Worm (Caenorhabditis elegans): ENCODE measurements around the gene Y75B8A.23.

Gene Y75B8A.23

DNA sequence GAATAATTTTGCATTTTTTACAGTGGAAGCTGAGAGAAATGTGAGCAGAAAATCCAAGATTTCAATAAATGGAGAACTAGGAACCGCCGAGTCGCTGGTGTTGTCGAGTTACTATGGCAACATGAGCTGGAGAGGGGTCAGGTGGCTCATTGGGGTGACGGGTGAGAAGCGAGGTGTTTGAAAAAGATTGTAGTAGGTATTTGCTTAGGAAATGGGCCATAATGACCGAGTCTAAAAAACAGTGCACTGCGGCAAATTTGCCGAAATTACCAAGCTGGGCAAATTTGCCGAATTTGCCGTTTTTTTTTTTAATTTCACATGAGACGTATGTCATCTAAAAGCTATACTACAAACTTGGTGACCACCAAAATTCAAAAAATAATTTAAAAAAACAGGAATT, 48.0 kb upstream of the Y75B8A.23 start, which contains the start of gene osm-12:
Gene osm-12 (minus strand): TSS at position 101 of the 400 bp plus-strand sequence.
- TF ChIP-seq egl-27 (tag; optimal IDR thresholded peaks at IDR 0.05), result no peak
- TF ChIP-seq gmeb-1 (tag; optimal IDR thresholded peaks at IDR 0.05), result no peak
- TF ChIP-seq F13H6.1 (tag; optimal IDR thresholded peaks at IDR 0.05), result no peak
- no peak for TF ChIP-seq ama-1 (optimal IDR thresholded peaks at IDR 0.05)
- no peak for TF ChIP-seq nhr-23 (tag; optimal IDR thresholded peaks at IDR 0.05)
- no peak for TF ChIP-seq nhr-12 (tag; optimal IDR thresholded peaks at IDR 0.05)
- TF ChIP-seq ztf-4 (tag; optimal IDR thresholded peaks at IDR 0.05), result no peak
- TF ChIP-seq mab-5 (tag; optimal IDR thresholded peaks at IDR 0.05), result no peak

DNA sequence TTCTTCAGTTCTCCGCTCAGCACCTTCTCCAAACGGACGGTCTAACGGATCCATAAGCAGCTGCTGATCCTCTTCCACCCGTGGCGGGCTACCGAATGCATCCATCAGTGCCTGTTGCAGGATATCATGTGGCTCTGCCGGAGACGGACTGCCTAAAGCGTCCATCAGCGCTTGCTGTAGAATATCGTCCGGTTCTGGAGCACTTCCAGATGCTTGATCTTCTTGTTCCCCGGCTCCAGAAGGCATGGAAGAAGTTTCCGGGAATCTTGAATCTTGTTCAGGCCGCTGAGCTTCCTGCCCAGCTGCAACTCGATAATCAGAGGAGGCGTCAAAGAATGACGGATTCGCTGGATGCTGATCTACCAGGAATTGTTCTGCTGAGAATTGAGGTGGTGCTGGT, 45.2 kb upstream of the Y75B8A.23 start:
- TF ChIP-seq nhr-129 (tag; optimal IDR thresholded peaks at IDR 0.05), result no peak
- no peak for TF ChIP-seq R02D3.7 (tag; optimal IDR thresholded peaks at IDR 0.05)
- no peak for TF ChIP-seq peb-1 (tag; optimal IDR thresholded peaks at IDR 0.05)
- no peak for TF ChIP-seq C34F6.9 (tag; optimal IDR thresholded peaks at IDR 0.05)
- TF ChIP-seq nhr-77 (tag; optimal IDR thresholded peaks at IDR 0.05), result no peak
- TF ChIP-seq nhr-11 (tag; optimal IDR thresholded peaks at IDR 0.05), result no peak
- no peak for TF ChIP-seq elt-3 (tag; optimal IDR thresholded peaks at IDR 0.05)

- TF ChIP-seq nhr-25 (tag; optimal IDR thresholded peaks at IDR 0.05) (no peak), F13H6.1 (tag; optimal IDR thresholded peaks at IDR 0.05) (no peak), aly-2 (tag; optimal IDR thresholded peaks at IDR 0.05) (no peak)
These were observed 42.9 kb upstream of the Y75B8A.23 start for ce11 chrIII:12207574-12207973.

ce11 chrIII:12215596-12215995, 34.9 kb upstream of the Y75B8A.23 start, which contains the start of gene Y75B8A.13:
Gene Y75B8A.13 (minus strand): TSS chrIII:12215696.
- TF ChIP-seq ama-1 (optimal IDR thresholded peaks at IDR 0.05), result no peak
- TF ChIP-seq skn-1 (tag; optimal IDR thresholded peaks at IDR 0.05), result no peak
- no peak for TF ChIP-seq nhr-12 (tag; optimal IDR thresholded peaks at IDR 0.05)
- TF ChIP-seq mdl-1 (tag; optimal IDR thresholded peaks at IDR 0.05), result no peak
- TF ChIP-seq sma-3 (GFP tag; optimal IDR thresholded peaks at IDR 0.05), result no peak
- no peak for TF ChIP-seq ztf-1 (GFP tag; conservative IDR thresholded peaks at IDR 0.05)
- TF ChIP-seq lin-11 (tag; optimal IDR thresholded peaks at IDR 0.05), result no peak
- no peak for TF ChIP-seq ZK546.5 (tag; optimal IDR thresholded peaks at IDR 0.05)
- TF ChIP-seq elt-1 (tag; optimal IDR thresholded peaks at IDR 0.05), result no peak
- no peak for TF ChIP-seq mbf-1 (tag; optimal IDR thresholded peaks at IDR 0.05)
- TF ChIP-seq gmeb-1 (tag; optimal IDR thresholded peaks at IDR 0.05), result no peak
- TF ChIP-seq ceh-16 (tag; optimal IDR thresholded peaks at IDR 0.05), result no peak
- TF ChIP-seq ztf-4 (tag; optimal IDR thresholded peaks at IDR 0.05), result no peak
- no peak for TF ChIP-seq zag-1 (tag; optimal IDR thresholded peaks at IDR 0.05)

DNA sequence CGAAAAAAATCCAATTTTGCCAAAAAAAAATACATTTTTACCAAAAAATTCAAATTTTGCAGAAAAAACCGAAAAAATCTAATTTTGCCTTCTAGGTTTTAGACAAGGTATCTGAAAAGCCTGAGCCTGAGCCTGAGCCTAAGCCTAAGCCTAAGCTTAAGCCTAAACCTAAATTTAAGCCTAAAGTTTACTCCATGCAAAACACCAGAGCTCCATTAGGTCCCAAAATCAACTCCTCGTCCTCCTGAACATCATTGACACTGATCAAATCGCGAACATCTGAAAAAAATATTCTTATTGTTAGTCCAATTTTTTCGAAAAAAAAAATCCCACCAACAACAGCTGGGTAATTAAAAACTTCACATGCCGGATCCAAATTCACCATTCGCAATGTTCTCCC, 32.4 kb upstream of the Y75B8A.23 start:
- TF ChIP-seq mab-5 (tag; optimal IDR thresholded peaks at IDR 0.05) (no peak), unc-55 (GFP tag; optimal IDR thresholded peaks at IDR 0.05) (no peak), nhr-21 (tag; optimal IDR thresholded peaks at IDR 0.05) (no peak), dmd-4 (tag; optimal IDR thresholded peaks at IDR 0.05) (no peak), F13H6.1 (tag; optimal IDR thresholded peaks at IDR 0.05) (no peak), elt-3 (tag; optimal IDR thresholded peaks at IDR 0.05) (no peak)

ce11 chrIII:12218633-12219097, 31.8 kb upstream of the Y75B8A.23 start, which contains the start of the genes gex-4 and gphr-1:
Gene gex-4 (minus strand): TSS chrIII:12218634.
Gene gphr-1 (plus strand): TSS chrIII:12219047.
- TF ChIP-seq F13H6.1 (tag; optimal IDR thresholded peaks at IDR 0.05) (peak; percentile 33), skn-1 (tag; optimal IDR thresholded peaks at IDR 0.05) (no peak), Y55F3AM.14 (GFP tag; optimal IDR thresholded peaks at IDR 0.05) (no peak), mab-5 (tag; optimal IDR thresholded peaks at IDR 0.05) (no peak), ama-1 (optimal IDR thresholded peaks at IDR 0.05) (no peak), sem-4 (tag; optimal IDR thresholded peaks at IDR 0.05) (peak; percentile 76), nhr-6 (tag; optimal IDR thresholded peaks at IDR 0.05) (no peak), R02D3.7 (tag; optimal IDR thresholded peaks at IDR 0.05) (no peak), ceh-16 (tag; optimal IDR thresholded peaks at IDR 0.05) (no peak), unc-39 (tag; optimal IDR thresholded peaks at IDR 0.05) (no peak), unc-55 (GFP tag; optimal IDR thresholded peaks at IDR 0.05) (peak; percentile 69), gmeb-1 (tag; optimal IDR thresholded peaks at IDR 0.05) (peak; percentile 48), nhr-129 (tag; optimal IDR thresholded peaks at IDR 0.05) (no peak), mbf-1 (tag; optimal IDR thresholded peaks at IDR 0.05) (no peak), ceh-82 (tag; optimal IDR thresholded peaks at IDR 0.05) (no peak), crh-2 (tag; optimal IDR thresholded peaks at IDR 0.05) (peak; percentile 29), lin-13 (GFP tag; optimal IDR thresholded peaks at IDR 0.05) (peak; percentile 57), ZK546.5 (tag; optimal IDR thresholded peaks at IDR 0.05) (no peak), mdl-1 (tag; optimal IDR thresholded peaks at IDR 0.05) (no peak), sma-3 (GFP tag; optimal IDR thresholded peaks at IDR 0.05) (peak; percentile 52), nhr-11 (tag; optimal IDR thresholded peaks at IDR 0.05) (no peak), elt-3 (tag; optimal IDR thresholded peaks at IDR 0.05) (no peak), ztf-11 (tag; optimal IDR thresholded peaks at IDR 0.05) (no peak), nhr-23 (tag; optimal IDR thresholded peaks at IDR 0.05) (no peak), aly-2 (tag; optimal IDR thresholded peaks at IDR 0.05) (no peak), blmp-1 (tag; optimal IDR thresholded peaks at IDR 0.05; ENCODE audit: insufficient read depth) (no peak), snpc-4 (tag; optimal IDR thresholded peaks at IDR 0.05) (peak; percentile 53), peb-1 (tag; optimal IDR thresholded peaks at IDR 0.05) (no peak), ztf-4 (tag; optimal IDR thresholded peaks at IDR 0.05) (no peak), nhr-12 (tag; optimal IDR thresholded peaks at IDR 0.05) (no peak), lin-11 (tag; optimal IDR thresholded peaks at IDR 0.05) (no peak), nhr-21 (tag; optimal IDR thresholded peaks at IDR 0.05) (no peak), elt-1 (tag; optimal IDR thresholded peaks at IDR 0.05) (no peak), alr-1 (tag; optimal IDR thresholded peaks at IDR 0.05) (no peak)
